Fruit fly (Drosophila melanogaster) whole organism, adult: ENCODE measurements around the gene Pp2A-29B.

Experiments used
- CG11617 ChIP-seq: fragments of 200-800 bp; sonication (Bioruptor generic); optimal IDR thresholded peaks from 2 replicates; lab custom pipeline; 2017; ENCODE audit warnings: mild to moderate bottlenecking, missing biosample characterization, missing genetic modification reagents, missing genetic modification characterization
- CG12768 ChIP-seq: fragments of 200-800 bp; sonication (Bioruptor generic); optimal IDR thresholded peaks from 2 replicates; lab custom pipeline; 2017; ENCODE audit warnings: missing biosample characterization, missing genetic modification characterization, mild to moderate bottlenecking, moderate library complexity, missing genetic modification reagents
- CG14711 ChIP-seq: fragments of 200-800 bp; sonication (Bioruptor generic); optimal IDR thresholded peaks from 2 replicates; lab custom pipeline; 2018; ENCODE audit warnings: missing biosample characterization, mild to moderate bottlenecking, missing genetic modification characterization, moderate library complexity
- CG1620 ChIP-seq: fragments of 200-800 bp; sonication (Bioruptor generic); optimal IDR thresholded peaks from 2 replicates; lab custom pipeline; 2016; ENCODE audit warnings: missing biosample characterization, missing genetic modification characterization
- CG33017 ChIP-seq: fragments of 200-800 bp; sonication (Bioruptor generic); optimal IDR thresholded peaks from 2 replicates; lab custom pipeline; 2018; ENCODE audit warnings: missing biosample characterization, mild to moderate bottlenecking, missing genetic modification characterization, moderate library complexity
- CG5204 ChIP-seq: fragments of 200-800 bp; sonication (Bioruptor generic); optimal IDR thresholded peaks from 2 replicates; lab custom pipeline; 2016; ENCODE audit warnings: missing biosample characterization, missing genetic modification characterization
- CG7045 ChIP-seq: fragments of 200-800 bp; sonication (Bioruptor generic); optimal IDR thresholded peaks from 2 replicates; lab custom pipeline; 2017; ENCODE audit warnings: missing biosample characterization, mild to moderate bottlenecking, missing genetic modification characterization
- CG7101 ChIP-seq: fragments of 200-800 bp; sonication (Bioruptor generic); optimal IDR thresholded peaks from 2 replicates; lab custom pipeline; 2018; ENCODE audit warnings: missing biosample characterization, mild to moderate bottlenecking, missing genetic modification characterization, moderate library complexity
- Clk ChIP-seq: fragments of 200-800 bp; sonication (Bioruptor generic); optimal IDR thresholded peaks from 2 replicates; lab custom pipeline; 2017; ENCODE audit warnings: missing biosample characterization, missing genetic modification characterization
- Crg-1 ChIP-seq: fragments of 200-800 bp; sonication (Bioruptor generic); optimal IDR thresholded peaks from 2 replicates; lab custom pipeline; 2016; ENCODE audit warnings: missing biosample characterization, missing genetic modification characterization
- Hr96 ChIP-seq: fragments of 200-800 bp; sonication (Bioruptor generic); optimal IDR thresholded peaks from 2 replicates; lab custom pipeline; 2016; ENCODE audit warnings: missing biosample characterization, missing genetic modification characterization
- Mnt ChIP-seq: fragments of 200-800 bp; sonication (Bioruptor generic); optimal IDR thresholded peaks from 2 replicates; lab custom pipeline; 2016; ENCODE audit warnings: missing biosample characterization, mild to moderate bottlenecking, missing genetic modification characterization
- bab1 ChIP-seq: fragments of 200-800 bp; sonication (Bioruptor generic); optimal IDR thresholded peaks from 3 replicates; lab custom pipeline; 2019; ENCODE audit warnings: missing biosample characterization, mild to moderate bottlenecking, missing genetic modification characterization, moderate library complexity
- cic ChIP-seq: fragments of 200-800 bp; sonication (Bioruptor generic); optimal IDR thresholded peaks from 2 replicates; lab custom pipeline; 2017; ENCODE audit warnings: missing biosample characterization, mild to moderate bottlenecking, missing genetic modification characterization, moderate library complexity
- cnc ChIP-seq, 2 experiments: fragments of >200 bp; optimal IDR thresholded peaks; 2 replicates each; lab custom pipeline; 2017
- kay ChIP-seq: fragments of 200-800 bp; sonication (Bioruptor generic); peaks from one replicate; lab custom pipeline; 2016; ENCODE audit warnings: missing biosample characterization, missing genetic modification characterization, borderline replicate concordance
- ovo ChIP-seq: fragments of 200-800 bp; sonication (Bioruptor generic); optimal IDR thresholded peaks from 2 replicates; lab custom pipeline; 2016; ENCODE audit warnings: missing biosample characterization, missing genetic modification characterization
- pad ChIP-seq: fragments of 200-800 bp; sonication (Bioruptor generic); optimal IDR thresholded peaks from 3 replicates; lab custom pipeline; 2017; ENCODE audit warnings: missing biosample characterization, missing genetic modification characterization, mild to moderate bottlenecking, moderate library complexity, missing genetic modification reagents
- tj ChIP-seq: fragments of 200-800 bp; sonication (Bioruptor generic); optimal IDR thresholded peaks from 3 replicates; lab custom pipeline; 2017; ENCODE audit warnings: missing biosample characterization, mild to moderate bottlenecking, missing genetic modification characterization, moderate library complexity
- toe ChIP-seq: fragments of 200-800 bp; sonication (Bioruptor generic); optimal IDR thresholded peaks from 2 replicates; lab custom pipeline; 2016; ENCODE audit warnings: missing biosample characterization, missing genetic modification characterization

Gene Pp2A-29B

DNA sequence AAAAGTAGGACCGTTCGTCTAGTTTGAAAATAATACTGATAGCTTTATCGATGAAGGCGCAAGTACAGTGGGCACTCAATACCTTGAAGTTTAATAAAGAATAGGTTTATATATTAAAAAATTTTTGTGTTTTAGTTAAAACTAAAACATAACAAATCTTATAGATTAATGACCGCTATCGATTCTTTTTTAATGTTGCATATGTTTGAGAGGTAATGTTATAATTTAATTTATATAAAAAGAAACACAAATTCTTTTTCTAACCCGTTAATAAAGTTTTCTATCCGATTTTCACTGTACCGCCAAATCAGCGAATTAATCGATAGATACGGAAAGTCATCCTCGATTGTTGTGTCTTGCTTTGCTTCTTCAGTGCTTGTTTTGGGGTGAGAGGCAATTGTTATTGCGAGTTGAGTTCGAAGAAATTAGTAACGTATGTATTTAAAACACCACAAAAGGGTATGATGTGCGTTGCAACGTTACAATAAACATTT is 18.3 kb downstream of the Pp2A-29B start, which contains the start of the genes Dad1 and CG13384:
TSS of gene Dad1 (minus strand) at position 30 of the 494 bp plus-strand sequence.
TSS of gene CG13384 (plus strand) at position 348 of the 494 bp plus-strand sequence.
- TF ChIP-seq Clk (peak; percentile 85), CG11617 (peak; percentile 96), CG5204 (GFP tag; lab: Kevin White, UChicago) (peak; percentile 94), Crg-1 (GFP tag; lab: Kevin White, UChicago) (peak; percentile 88), kay (GFP tag; lab: Kevin White, UChicago) (peak; percentile 89), tj (peak; percentile 88), CG7045 (GFP tag; lab: Kevin White, UChicago) (peak; percentile 94), Mnt (GFP tag; lab: Kevin White, UChicago) (peak; percentile 72), Hr96 (GFP tag; lab: Kevin White, UChicago) (peak; percentile 79), CG14711 (tag; lab: Kevin White, UChicago) (peak; percentile 92), CG33017 (tag; lab: Kevin White, UChicago) (peak; percentile 96), ovo (peak; percentile 78), cnc (optimal IDR thresholded peaks at IDR 0.05; lab: Kevin White, UChicago) (no peak), pad (GFP tag; lab: Kevin White, UChicago) (peak; percentile 83), CG12768 (peak; percentile 96), bab1 (GFP tag; lab: Kevin White, UChicago) (peak; percentile 97), CG1620 (GFP tag; lab: Kevin White, UChicago) (peak; percentile 85), CG7101 (tag; lab: Kevin White, UChicago) (peak; percentile 98), toe (GFP tag; lab: Kevin White, UChicago) (peak; percentile 89), cic (peak; percentile 81)

DNA sequence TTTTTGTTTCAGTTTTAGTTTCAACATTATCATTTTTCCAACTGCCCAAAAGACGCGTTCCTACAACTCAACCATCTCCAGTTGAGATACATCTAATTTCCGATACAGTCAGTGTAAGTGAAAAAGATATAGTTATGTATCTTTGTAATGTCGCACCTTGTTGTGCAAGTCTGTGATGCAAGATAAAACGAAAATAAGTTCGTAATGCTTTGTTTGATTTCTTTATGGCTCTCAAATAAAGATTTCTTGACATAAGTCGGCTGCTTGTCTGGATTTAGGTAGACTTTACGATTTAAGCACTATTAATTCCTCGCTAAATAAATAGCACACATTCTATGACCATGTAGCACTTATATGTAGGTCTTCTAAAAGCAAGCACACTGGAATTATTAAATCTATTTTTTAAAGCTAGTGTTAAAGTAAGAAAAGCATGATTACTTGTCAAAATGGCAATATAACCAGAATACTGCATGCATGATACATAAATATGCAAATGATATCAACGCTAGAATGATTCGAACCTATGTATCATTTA is 19.2 kb downstream of the Pp2A-29B start:
- TF ChIP-seq CG11617 (no peak), CG33017 (tag; lab: Kevin White, UChicago) (no peak), bab1 (GFP tag; lab: Kevin White, UChicago) (no peak), kay (GFP tag; lab: Kevin White, UChicago) (peak; percentile 92), pad (GFP tag; lab: Kevin White, UChicago) (no peak), Crg-1 (GFP tag; lab: Kevin White, UChicago) (no peak), Clk (no peak), CG7045 (GFP tag; lab: Kevin White, UChicago) (peak; percentile 62), CG14711 (tag; lab: Kevin White, UChicago) (peak; percentile 6), CG7101 (tag; lab: Kevin White, UChicago) (peak; percentile 12), Hr96 (GFP tag; lab: Kevin White, UChicago) (no peak), CG12768 (no peak), cic (peak; percentile 2), tj (no peak)

DNA sequence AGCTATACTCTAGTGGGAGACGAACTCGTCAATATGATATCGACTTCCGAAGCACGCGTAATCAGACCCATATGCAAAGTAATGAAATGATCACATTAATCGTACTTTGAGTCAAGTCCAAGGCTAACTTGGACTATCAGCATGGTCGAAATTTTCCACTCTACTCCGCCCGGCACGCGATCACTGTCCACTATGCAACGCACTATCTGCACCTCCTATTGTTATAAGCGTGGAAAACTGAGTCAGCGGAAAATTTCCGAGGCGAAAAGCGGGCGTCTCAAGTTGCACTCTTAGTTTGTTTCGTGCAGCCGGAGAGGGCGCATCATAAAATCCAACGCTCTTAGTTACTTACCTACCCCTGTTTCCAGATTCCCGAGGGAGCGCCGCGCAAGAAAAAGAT is 20.0 kb downstream of the Pp2A-29B start:
- TF ChIP-seq kay (GFP tag; lab: Kevin White, UChicago) (no peak), tj (peak; percentile 91), cic (no peak)

DNA sequence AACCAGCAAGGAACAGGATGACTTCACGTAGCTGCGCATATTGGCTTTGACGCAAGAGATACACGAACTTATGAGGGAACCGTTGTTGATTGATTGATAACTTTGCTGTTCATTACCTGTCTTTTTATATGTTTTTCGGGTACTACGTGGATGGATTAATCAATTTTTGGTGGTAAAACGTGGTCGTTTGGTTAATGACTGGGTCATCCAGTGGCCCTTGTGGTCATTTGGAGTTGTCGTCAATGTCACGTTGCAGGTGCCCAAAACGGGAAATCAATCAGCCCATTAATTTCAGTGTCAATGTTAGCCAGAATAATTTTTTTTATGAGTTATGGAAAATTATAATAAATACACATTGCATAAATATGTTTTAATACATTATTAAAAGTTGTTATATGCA is 23.4 kb downstream of the Pp2A-29B start, which contains the start of gene CG42819:
TSS of gene CG42819 (minus strand) at position 101 of the 400 bp plus-strand sequence.
- TF ChIP-seq CG14711 (tag; lab: Kevin White, UChicago) (no peak), ovo (no peak), pad (GFP tag; lab: Kevin White, UChicago) (no peak), CG7101 (tag; lab: Kevin White, UChicago) (no peak), Crg-1 (GFP tag; lab: Kevin White, UChicago) (no peak), CG33017 (tag; lab: Kevin White, UChicago) (no peak), CG7045 (GFP tag; lab: Kevin White, UChicago) (no peak), CG12768 (no peak), cic (no peak), cnc (optimal IDR thresholded peaks at IDR 0.05; lab: Kevin White, UChicago) (no peak), Hr96 (GFP tag; lab: Kevin White, UChicago) (no peak), CG1620 (GFP tag; lab: Kevin White, UChicago) (no peak)

DNA sequence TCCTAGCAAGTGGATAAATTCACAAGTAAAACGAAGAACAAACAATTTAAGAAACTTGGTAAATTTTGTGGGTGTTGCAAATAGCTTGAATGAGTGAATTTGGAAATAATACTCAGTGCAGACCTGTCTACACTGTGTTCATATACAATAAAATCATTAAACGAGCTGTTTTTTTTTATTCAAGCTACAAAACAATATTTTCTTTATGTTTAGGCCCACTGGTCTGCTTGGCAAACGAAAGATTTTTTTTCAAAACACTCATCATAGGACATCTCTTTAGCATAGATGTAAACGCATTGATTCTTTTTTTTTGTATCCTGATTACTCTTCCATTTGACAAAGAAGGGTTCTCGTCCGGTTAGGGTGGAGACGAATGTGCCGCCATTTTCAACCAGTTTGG is 26.5 kb downstream of the Pp2A-29B start, which contains the start of gene CG42820:
TSS of gene CG42820 (minus strand) at position 101 of the 400 bp plus-strand sequence.
- TF ChIP-seq cic = no peak
- TF ChIP-seq pad (GFP tag; lab: Kevin White, UChicago) = no peak
- TF ChIP-seq cnc (optimal IDR thresholded peaks at IDR 0.05; lab: Kevin White, UChicago) = no peak
- TF ChIP-seq tj = no peak
- TF ChIP-seq Clk = no peak
- TF ChIP-seq CG7101 (tag; lab: Kevin White, UChicago) = no peak
- TF ChIP-seq toe (GFP tag; lab: Kevin White, UChicago) = no peak
- TF ChIP-seq Hr96 (GFP tag; lab: Kevin White, UChicago) = no peak
- no peak for TF ChIP-seq Mnt (GFP tag; lab: Kevin White, UChicago)
- no peak for TF ChIP-seq CG7045 (GFP tag; lab: Kevin White, UChicago)
- TF ChIP-seq CG11617 = no peak
- TF ChIP-seq kay (GFP tag; lab: Kevin White, UChicago) = no peak
- no peak for TF ChIP-seq bab1 (GFP tag; lab: Kevin White, UChicago)
- TF ChIP-seq CG33017 (tag; lab: Kevin White, UChicago) = no peak
- no peak for TF ChIP-seq CG5204 (GFP tag; lab: Kevin White, UChicago)
- TF ChIP-seq CG14711 (tag; lab: Kevin White, UChicago) = no peak
- no peak for TF ChIP-seq CG12768

DNA sequence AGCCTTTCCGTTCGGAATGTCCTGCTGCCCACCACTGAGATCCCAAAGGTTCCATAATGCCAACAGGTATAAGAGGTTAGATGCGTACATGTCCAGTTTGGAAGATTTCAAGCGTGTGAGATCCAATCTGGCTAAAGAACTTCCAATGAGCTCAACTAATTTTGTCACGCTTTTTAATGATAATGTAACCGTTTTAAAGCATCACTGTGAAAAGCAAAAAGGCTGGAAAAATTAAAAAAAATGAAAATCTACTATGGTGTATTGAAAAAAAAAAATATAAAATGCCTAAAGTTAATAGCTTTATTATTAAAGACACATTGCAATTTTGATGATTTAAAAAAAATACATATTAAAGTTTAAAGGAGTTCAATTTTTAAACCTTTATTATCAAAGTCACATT is 27.3 kb downstream of the Pp2A-29B start, which contains the start of gene Acp29AB:
TSS of gene Acp29AB (minus strand) at position 101 of the 400 bp plus-strand sequence.
- TF ChIP-seq Hr96 (GFP tag; lab: Kevin White, UChicago) (no peak), CG33017 (tag; lab: Kevin White, UChicago) (no peak), kay (GFP tag; lab: Kevin White, UChicago) (peak; percentile 62), cnc (optimal IDR thresholded peaks at IDR 0.05; lab: Kevin White, UChicago) (no peak), ovo (no peak), Clk (no peak), CG12768 (no peak)
